Fruit fly (Drosophila melanogaster) whole organism, embryonic: Measurements from ENCODE around the gene CG33288.

ENCODE experiments used
- Antp ChIP-seq: fragments of 200-800 bp; sonication (Bioruptor generic); optimal IDR thresholded peaks from 3 replicates; lab custom pipeline; 2016; ENCODE audit warnings: missing biosample characterization, missing genetic modification characterization
- CG10431 ChIP-seq: fragments of 200-800 bp; sonication (Bioruptor generic); optimal IDR thresholded peaks from 3 replicates; lab custom pipeline; 2018; ENCODE audit warnings: missing biosample characterization, mild to moderate bottlenecking, missing genetic modification characterization
- CG10543 ChIP-seq: fragments of 200-800 bp; sonication (Bioruptor generic); optimal IDR thresholded peaks from 3 replicates; lab custom pipeline; 2017; ENCODE audit warnings: missing biosample characterization, mild to moderate bottlenecking, missing genetic modification characterization, moderate library complexity
- CG10565 ChIP-seq: fragments of 200-800 bp; sonication (Bioruptor generic); optimal IDR thresholded peaks from 3 replicates; lab custom pipeline; 2016; ENCODE audit warnings: missing biosample characterization, mild to moderate bottlenecking, missing genetic modification characterization
- CG11085 ChIP-seq: fragments of 200-800 bp; sonication (Bioruptor generic); IDR thresholded peaks from 2 replicates; pipeline ENCODE4 v1.3.6; 2022; ENCODE audit warnings: missing biosample characterization, missing genetic modification characterization
- CG12219 ChIP-seq: fragments of 200-800 bp; sonication (Bioruptor generic); optimal IDR thresholded peaks from 3 replicates; lab custom pipeline; 2018; ENCODE audit warnings: missing biosample characterization, mild to moderate bottlenecking, missing genetic modification characterization
- CG12769 ChIP-seq: fragments of 200-800 bp; sonication (Bioruptor generic); optimal IDR thresholded peaks from 2 replicates; lab custom pipeline; 2019; ENCODE audit warnings: missing biosample characterization, mild to moderate bottlenecking, missing genetic modification characterization, moderate library complexity
- CG13424 ChIP-seq: fragments of 200-800 bp; sonication (Bioruptor generic); optimal IDR thresholded peaks from 2 replicates; lab custom pipeline; 2019; ENCODE audit warnings: missing biosample characterization, mild to moderate bottlenecking, missing genetic modification characterization, moderate library complexity
- CG14014 ChIP-seq: fragments of 200-800 bp; sonication (Bioruptor generic); IDR thresholded peaks from 2 replicates; pipeline ENCODE4 v1.3.6; 2022; ENCODE audit warnings: missing biosample characterization, missing genetic modification characterization
- CG15601 ChIP-seq: fragments of 200-800 bp; sonication (Bioruptor generic); optimal IDR thresholded peaks from 3 replicates; lab custom pipeline; 2019; ENCODE audit warnings: missing biosample characterization, mild to moderate bottlenecking, missing genetic modification characterization, moderate library complexity
- CG16779 ChIP-seq: fragments of 200-800 bp; sonication (Bioruptor generic); IDR thresholded peaks from 2 replicates; pipeline ENCODE4 v1.3.6; 2022; ENCODE audit warnings: missing biosample characterization, missing genetic modification characterization
- CG4730 ChIP-seq: fragments of 200-800 bp; sonication (Bioruptor generic); IDR thresholded peaks from 2 replicates; pipeline ENCODE4 v1.3.6; 2022; ENCODE audit warnings: missing biosample characterization, missing genetic modification characterization
- CG8290 ChIP-seq, 3 experiments: fragments of 200-800 bp; sonication (Bioruptor generic); optimal IDR thresholded peaks; 2 replicates each; lab custom pipeline; 2016 to 2019; ENCODE audit warnings: missing biosample characterization in 3 of 3, missing genetic modification characterization in 3 of 3, mild to moderate bottlenecking in 2 of 3, moderate library complexity in 1 of 3
- Dbx ChIP-seq: fragments of 200-800 bp; sonication (Bioruptor generic); IDR thresholded peaks from 3 replicates; pipeline ENCODE4 v1.3.6; 2022; ENCODE audit warnings: missing biosample characterization, missing genetic modification characterization
- Doc2 ChIP-seq: fragments of 200-800 bp; sonication (Bioruptor generic); IDR thresholded peaks from 2 replicates; pipeline ENCODE4 v1.3.6; 2022; ENCODE audit warnings: missing biosample characterization, missing genetic modification characterization
- GATAe ChIP-seq: fragments of 200-800 bp; sonication (Bioruptor generic); conservative IDR thresholded peaks from 2 replicates; pipeline ENCODE4 v1.3.6; 2022; ENCODE audit warnings: missing biosample characterization, missing genetic modification characterization
- Hey ChIP-seq: fragments of 200-800 bp; sonication (Bioruptor generic); optimal IDR thresholded peaks from 3 replicates; lab custom pipeline; 2018; ENCODE audit warnings: missing biosample characterization, mild to moderate bottlenecking, missing genetic modification characterization
- Med ChIP-seq: fragments of 200-800 bp; sonication (Bioruptor generic); peaks from one replicate; lab custom pipeline; 2016; ENCODE audit warnings: missing biosample characterization, missing genetic modification characterization, mild to moderate bottlenecking, inconsistent platforms, moderate library complexity
- Nf-YA ChIP-seq: fragments of 200-800 bp; sonication (Bioruptor generic); IDR thresholded peaks from 2 replicates; pipeline ENCODE4 v1.3.6; 2022; ENCODE audit warnings: missing biosample characterization, missing genetic modification characterization
- Oli ChIP-seq: fragments of 200-800 bp; sonication (Bioruptor generic); optimal IDR thresholded peaks from 2 replicates; lab custom pipeline; 2018; ENCODE audit warnings: missing biosample characterization, mild to moderate bottlenecking, missing genetic modification characterization, moderate library complexity
- Optix ChIP-seq: fragments of 200-800 bp; sonication (Bioruptor generic); IDR thresholded peaks from 3 replicates; pipeline ENCODE4 v1.3.6; 2022; ENCODE audit warnings: missing biosample characterization, missing genetic modification characterization
- Pdp1 ChIP-seq, 2 experiments: fragments of 200-800 bp; sonication (Bioruptor generic); optimal IDR thresholded peaks; 3 replicates each; lab custom pipeline; 2016; ENCODE audit warnings: missing biosample characterization in 2 of 2, missing genetic modification characterization in 2 of 2, mild to moderate bottlenecking in 1 of 2, moderate library complexity in 1 of 2
- Ptx1 ChIP-seq: fragments of 200-800 bp; sonication (Bioruptor generic); IDR thresholded peaks from 2 replicates; pipeline ENCODE4 v1.3.6; 2022; ENCODE audit warnings: missing biosample characterization, missing genetic modification characterization
- Sox102F ChIP-seq: fragments of 200-800 bp; sonication (Bioruptor generic); optimal IDR thresholded peaks from 2 replicates; lab custom pipeline; 2018; ENCODE audit warnings: missing biosample characterization, mild to moderate bottlenecking, missing genetic modification characterization, moderate library complexity
- ato ChIP-seq: fragments of 200-800 bp; sonication (Bioruptor generic); IDR thresholded peaks from 2 replicates; pipeline ENCODE4 v1.3.6; 2022; ENCODE audit warnings: missing biosample characterization, missing genetic modification characterization; ENCODE audit not compliant: partially characterized antibody
- ci ChIP-seq: fragments of 200-800 bp; sonication (Bioruptor generic); IDR thresholded peaks from 3 replicates; pipeline ENCODE4 v1.3.6; 2022; ENCODE audit warnings: missing biosample characterization, missing genetic modification characterization
- corto ChIP-seq: fragments of 200-800 bp; sonication (Bioruptor generic); optimal IDR thresholded peaks from 2 replicates; lab custom pipeline; 2016; ENCODE audit warnings: missing biosample characterization, mild to moderate bottlenecking, missing genetic modification characterization, moderate library complexity
- crol ChIP-seq: fragments of 200-800 bp; sonication (Bioruptor generic); IDR thresholded peaks from 2 replicates; pipeline ENCODE4 v1.3.6; 2022; ENCODE audit warnings: missing biosample characterization, missing genetic modification characterization
- dan ChIP-seq: fragments of 200-800 bp; sonication (Bioruptor generic); IDR thresholded peaks from 2 replicates; pipeline ENCODE4 v1.3.6; 2022; ENCODE audit warnings: missing biosample characterization, missing genetic modification characterization
- dm ChIP-seq: fragments of 200-800 bp; sonication (Bioruptor generic); optimal IDR thresholded peaks from 3 replicates; lab custom pipeline; 2016; ENCODE audit warnings: missing biosample characterization, missing genetic modification characterization
- dysf ChIP-seq: fragments of 200-800 bp; sonication (Bioruptor generic); IDR thresholded peaks from 3 replicates; pipeline ENCODE4 v1.3.6; 2022; ENCODE audit warnings: missing biosample characterization, missing genetic modification characterization
- ems ChIP-seq: fragments of 200-800 bp; sonication (Bioruptor generic); optimal IDR thresholded peaks from 3 replicates; lab custom pipeline; 2016; ENCODE audit warnings: missing biosample characterization, missing genetic modification characterization
- eve ChIP-seq, 2 experiments: fragments of >200 bp; optimal IDR thresholded peaks; 2 replicates each; lab custom pipeline; 2017; ENCODE audit warnings: missing biosample characterization in 2 of 2, missing genetic modification characterization in 2 of 2
- exex ChIP-seq: fragments of 200-800 bp; sonication (Bioruptor generic); optimal IDR thresholded peaks from 4 replicates; lab custom pipeline; 2018; ENCODE audit warnings: missing biosample characterization, mild to moderate bottlenecking, missing genetic modification characterization, moderate library complexity
- gem ChIP-seq: fragments of 200-800 bp; sonication (Bioruptor generic); optimal IDR thresholded peaks from 2 replicates; lab custom pipeline; 2019; ENCODE audit warnings: missing biosample characterization, mild to moderate bottlenecking, missing genetic modification characterization, moderate library complexity
- lab ChIP-seq: fragments of 200-800 bp; sonication (Bioruptor generic); optimal IDR thresholded peaks from 3 replicates; lab custom pipeline; 2017; ENCODE audit warnings: missing biosample characterization, missing genetic modification characterization, mild to moderate bottlenecking, moderate library complexity, missing genetic modification reagents
- lmd ChIP-seq: fragments of 200-800 bp; sonication (Bioruptor generic); IDR thresholded peaks from 2 replicates; pipeline ENCODE4 v1.3.6; 2022; ENCODE audit warnings: missing biosample characterization, missing genetic modification characterization
- pros ChIP-seq: fragments of 200-800 bp; sonication (Bioruptor generic); optimal IDR thresholded peaks from 3 replicates; lab custom pipeline; 2019; ENCODE audit warnings: missing biosample characterization, mild to moderate bottlenecking, missing genetic modification characterization, moderate library complexity
- sd ChIP-seq: fragments of 200-800 bp; sonication (Bioruptor generic); optimal IDR thresholded peaks from 3 replicates; lab custom pipeline; 2018; ENCODE audit warnings: missing biosample characterization, mild to moderate bottlenecking, missing genetic modification characterization, moderate library complexity
- sens ChIP-seq: fragments of 200-800 bp; sonication (Bioruptor generic); peaks from one replicate; lab custom pipeline; 2016; ENCODE audit warnings: missing biosample characterization, missing genetic modification characterization
- sug ChIP-seq: fragments of 200-800 bp; optimal IDR thresholded peaks from 2 replicates; lab custom pipeline; 2019; ENCODE audit warnings: missing biosample characterization, mild to moderate bottlenecking, missing genetic modification characterization, moderate library complexity
- toy ChIP-seq: fragments of 200-800 bp; sonication (Bioruptor generic); IDR thresholded peaks from 2 replicates; pipeline ENCODE4 v1.3.6; 2022; ENCODE audit warnings: missing biosample characterization, missing genetic modification characterization
- zfh2 ChIP-seq: fragments of 200-800 bp; sonication (Bioruptor generic); optimal IDR thresholded peaks from 2 replicates; lab custom pipeline; 2016; ENCODE audit warnings: missing biosample characterization, missing genetic modification characterization

The CG33288 gene

dm6 chr3L:21385699-21386098 is 41.9 kb upstream of the CG33288 start (continued):
- no peak for TF ChIP-seq CG11085
- peak; percentile 31 for TF ChIP-seq CG13424 (tag; lab: Kevin White, UChicago)
- TF ChIP-seq Oli (tag; lab: Kevin White, UChicago): peak; percentile 49
- no peak for TF ChIP-seq dan (GFP tag; lab: Robert Waterston, UW)
- TF ChIP-seq, all 482 proteins: peak for 43

- TF ChIP-seq CG8290 (GFP tag; optimal IDR thresholded peaks at IDR 0.05; lab: Kevin White, UChicago) (no peak), CG8290 (tag; optimal IDR thresholded peaks at IDR 0.05; lab: Kevin White, UChicago) (peak in 1 of 2 experiments; percentile 41), GATAe (peak; percentile 61), sug (peak; percentile 25), sd (tag; lab: Kevin White, UChicago) (peak; percentile 79), CG11085 (no peak), CG10543 (GFP tag; lab: Kevin White, UChicago) (peak; percentile 22), CG4730 (GFP tag; lab: Robert Waterston, UW) (no peak), Hey (tag; lab: Kevin White, UChicago) (peak; percentile 50), Doc2 (GFP tag; lab: Robert Waterston, UW) (no peak), lab (no peak), crol (GFP tag; lab: Robert Waterston, UW) (peak; percentile 58; the same call in 1 of the 2 replicates), Nf-YA (no peak), ci (GFP tag; lab: Robert Waterston, UW) (0 out of 3 replicates have a peak, but pooled peaks have one; percentile 20), CG12769 (tag; lab: Kevin White, UChicago) (peak; percentile 40), CG12219 (GFP tag; lab: Kevin White, UChicago) (no peak), Pdp1 (GFP tag; optimal IDR thresholded peaks at IDR 0.05; lab: Kevin White, UChicago) (peak in 1 of 2 experiments; percentile 10), exex (tag; lab: Kevin White, UChicago) (peak; percentile 88), Med (GFP tag; lab: Kevin White, UChicago) (peak; percentile 23)
Observed at dm6 chr3L:21386917-21387316, 40.7 kb upstream of the CG33288 start.

- TF ChIP-seq CG15601 (tag; lab: Kevin White, UChicago) (no peak), zfh2 (no peak), Optix (GFP tag; lab: Robert Waterston, UW) (no peak), dm (no peak), Oli (tag; lab: Kevin White, UChicago) (no peak), dysf (GFP tag; lab: Robert Waterston, UW) (no peak), ato (no peak), CG16779 (GFP tag; lab: Robert Waterston, UW) (no peak), lmd (no peak), ems (no peak), Antp (no peak), CG10431 (GFP tag; lab: Kevin White, UChicago) (no peak), Dbx (GFP tag; lab: Robert Waterston, UW) (no peak), Ptx1 (GFP tag; lab: Robert Waterston, UW) (no peak), CG10565 (GFP tag; lab: Kevin White, UChicago) (no peak), CG14014 (GFP tag; lab: Robert Waterston, UW) (no peak)
Observed at dm6 chr3L:21388824-21389223, 38.8 kb upstream of the CG33288 start.

- no peak for TF ChIP-seq toy (GFP tag; lab: Robert Waterston, UW)
- no peak for TF ChIP-seq pros
- peak; percentile 30 for TF ChIP-seq corto
- peak; percentile 19 for TF ChIP-seq sens
- no peak for TF ChIP-seq Sox102F
- no peak for TF ChIP-seq eve (GFP tag; optimal IDR thresholded peaks at IDR 0.05; lab: Kevin White, UChicago)
- no peak for TF ChIP-seq gem
Observed at dm6 chr3L:21389758-21390157, 37.8 kb upstream of the CG33288 start.
